Worm (Caenorhabditis elegans): ENCODE results near the gene ltd-1.

DNA sequence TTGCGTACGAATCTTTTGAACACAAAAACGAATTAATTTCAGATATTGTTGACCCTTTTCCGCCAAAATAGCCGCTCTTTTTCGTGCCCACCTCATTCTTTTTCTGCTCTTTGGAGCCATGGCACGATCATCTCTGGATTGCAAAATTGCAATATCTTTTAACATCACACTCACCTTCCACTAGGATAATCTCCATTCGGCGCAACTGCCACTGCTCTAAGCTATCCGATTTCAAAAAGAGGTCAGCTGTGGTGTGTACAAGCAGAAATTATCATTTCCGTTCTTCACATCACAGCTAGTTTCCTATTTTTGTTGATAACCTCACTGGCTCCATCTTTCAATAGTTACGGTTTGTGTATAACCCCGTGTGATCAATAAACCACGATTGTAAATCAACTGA is 34.1 kb upstream of the ltd-1 start:
- TF ChIP-seq ztf-4 (tag; optimal IDR thresholded peaks at IDR 0.05) (no peak), nhr-28 (tag; optimal IDR thresholded peaks at IDR 0.05) (no peak), elt-3 (tag; optimal IDR thresholded peaks at IDR 0.05) (no peak), Y116A8C.19 (tag; optimal IDR thresholded peaks at IDR 0.05; ENCODE audit: borderline replicate concordance) (no peak), lsy-2 (tag; optimal IDR thresholded peaks at IDR 0.05) (no peak), skn-1 (tag; optimal IDR thresholded peaks at IDR 0.05) (no peak), fos-1 (tag; optimal IDR thresholded peaks at IDR 0.05) (no peak), unc-62 (GFP tag; optimal IDR thresholded peaks at IDR 0.05) (no peak)

Measured in whole organism, L1 larva.